Worm (Caenorhabditis elegans) whole organism, L4 larva: ENCODE measurements around the gene sdz-10.

ENCODE experiments used
- ama-1 ChIP-seq: fragments of 150-350 bp; optimal IDR thresholded peaks from 2 replicates; lab custom pipeline; 2014; ENCODE audit warnings: inconsistent platforms, mixed read lengths
- ceh-82 ChIP-seq: sonication (generic microtip); optimal IDR thresholded peaks from 2 replicates; lab custom pipeline; 2017; ENCODE audit warnings: missing biosample characterization, missing genetic modification characterization
- dpl-1 ChIP-seq: fragments of 150-350 bp; optimal IDR thresholded peaks from 2 replicates; lab custom pipeline; 2014; ENCODE audit warnings: missing biosample characterization, missing genetic modification reagents, missing genetic modification characterization
- dve-1 ChIP-seq: sonication (generic microtip); optimal IDR thresholded peaks from 2 replicates; lab custom pipeline; 2017; ENCODE audit warnings: antibody characterized with exemption, mild to moderate bottlenecking, missing genetic modification characterization, missing compliant biosample characterization; ENCODE audit not compliant: insufficient read depth
- nhr-6 ChIP-seq: fragments of 150-350 bp; optimal IDR thresholded peaks from 2 replicates; lab custom pipeline; 2014; ENCODE audit warnings: missing biosample characterization, missing genetic modification characterization
- pha-4 ChIP-seq, 2 experiments: fragments of 150-350 bp in 1 of 2; fragments of 200-800 bp in 1 of 2; sonication (Bioruptor generic) in 1 of 2; IDR thresholded peaks in 1 of 2; optimal IDR thresholded peaks in 1 of 2; 2 replicates each; pipeline versions ENCODE4 v1.3.6 to Lab custom; 2014 to 2022; ENCODE audit warnings: missing genetic modification characterization in 2 of 2, missing genetic modification reagents in 2 of 2, missing biosample characterization in 1 of 2, missing compliant biosample characterization in 1 of 2
- skn-1 ChIP-seq: fragments of 150-350 bp; optimal IDR thresholded peaks from 2 replicates; lab custom pipeline; 2014; ENCODE audit warnings: missing biosample characterization, missing genetic modification characterization
- zfp-3 ChIP-seq: fragments of 200-800 bp; sonication (Bioruptor generic); conservative IDR thresholded peaks from 2 replicates; pipeline ENCODE4 v1.3.6; 2022; ENCODE audit warnings: missing genetic modification reagents, missing genetic modification characterization, missing compliant biosample characterization

- TF ChIP-seq zfp-3 (GFP tag; lab: Robert Waterston, UW) (no peak), dve-1 (tag; lab: Kevin White, UChicago) (no peak), dpl-1 (GFP tag; lab: Kevin White, UChicago) (no peak), ceh-82 (no peak), ama-1 (lab: Kevin White, UChicago) (no peak), nhr-6 (no peak), skn-1 (tag; lab: Kevin White, UChicago) (no peak), pha-4 (GFP tag; IDR thresholded peaks at IDR 0.05; lab: Robert Waterston, UW) (no peak), pha-4 (tag; optimal IDR thresholded peaks at IDR 0.05; lab: Kevin White, UChicago) (no peak)
These were observed 46.5 kb downstream of the sdz-10 start, which contains the start of the genes T05A8.11 and nep-2 for ce11 chrII:2725561-2725960.
